Fruit fly (Drosophila melanogaster) whole organism, wandering third instar larva: ENCODE results near the gene CG15734.

ENCODE experiments used
- Abd-B ChIP-seq: fragments of >200 bp; optimal IDR thresholded peaks from 2 replicates; lab custom pipeline; 2017; ENCODE audit warnings: missing biosample characterization, missing genetic modification characterization
- Dfd ChIP-seq: fragments of >200 bp; optimal IDR thresholded peaks from 2 replicates; lab custom pipeline; 2017; ENCODE audit warnings: missing biosample characterization, missing genetic modification characterization
- Vsx2 ChIP-seq: fragments of 200-300, 225-300 bp; sonication (Bioruptor generic); optimal IDR thresholded peaks from 2 replicates; lab custom pipeline; 2018; ENCODE audit warnings: missing biosample characterization, missing genetic modification characterization; ENCODE audit not compliant: partially characterized antibody
- dl ChIP-seq, 2 experiments: fragments of 175-275, 200-275 bp in 1 of 2; fragments of 200-275 bp in 1 of 2; sonication (Bioruptor generic); optimal IDR thresholded peaks; lab custom pipeline; 2018; ENCODE audit warnings: mild to moderate bottlenecking in 2 of 2, missing biosample characterization in 2 of 2, missing genetic modification characterization in 2 of 2, moderate library complexity in 2 of 2; ENCODE audit not compliant: partially characterized antibody in 2 of 2, insufficient read depth in 1 of 2
- jim ChIP-seq: fragments of 175-275, 200-325 bp; sonication (Bioruptor generic); optimal IDR thresholded peaks from 2 replicates; lab custom pipeline; 2016; ENCODE audit warnings: missing biosample characterization, mild to moderate bottlenecking, missing genetic modification characterization
- psq ChIP-seq: fragments of 200-800 bp; sonication (Bioruptor generic); optimal IDR thresholded peaks from 3 replicates; lab custom pipeline; 2017; ENCODE audit warnings: missing biosample characterization, mild to moderate bottlenecking, missing genetic modification characterization, moderate library complexity
- tai ChIP-seq: sonication (Bioruptor generic); optimal IDR thresholded peaks from 2 replicates; lab custom pipeline; 2016; ENCODE audit warnings: missing biosample characterization, missing genetic modification characterization
- usp ChIP-seq: fragments of >200 bp; optimal IDR thresholded peaks from 2 replicates; lab custom pipeline; 2017; ENCODE audit warnings: missing biosample characterization, missing genetic modification characterization

DNA sequence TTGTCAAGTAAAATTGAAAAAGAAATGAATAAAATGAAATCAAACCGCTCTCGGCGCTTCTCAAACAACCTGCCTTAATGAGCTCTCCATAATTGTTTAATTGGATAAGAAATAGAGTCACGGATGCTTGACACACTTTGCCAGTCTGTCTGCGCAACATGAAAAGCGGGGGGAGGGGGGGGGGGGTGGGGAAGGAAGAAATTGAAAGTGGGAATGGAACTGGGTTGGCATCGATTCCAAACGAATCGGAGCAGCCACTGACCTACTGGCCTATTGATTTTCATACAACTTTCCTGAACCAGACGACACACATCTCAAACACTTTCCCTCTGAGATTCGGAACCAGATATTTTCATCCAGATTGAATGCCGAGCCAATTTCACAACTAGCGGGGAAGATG, 20.1 kb upstream of the CG15734 start, which contains the start of gene CG2750:
- TF ChIP-seq Dfd (GFP tag; lab: Kevin White, UChicago): no peak
- no peak for TF ChIP-seq Abd-B (GFP tag; lab: Kevin White, UChicago)
- TF ChIP-seq tai (GFP tag; lab: Kevin White, UChicago): no peak
- no peak for TF ChIP-seq jim
- TF ChIP-seq dl (GFP tag; optimal IDR thresholded peaks at IDR 0.05; lab: Kevin White, UChicago; ENCODE audit: insufficient read depth in 1 of 2, partially characterized antibody in 2 of 2): no peak
- no peak for TF ChIP-seq psq (GFP tag; lab: Kevin White, UChicago)
- no peak for TF ChIP-seq usp (GFP tag; lab: Kevin White, UChicago)
- no peak for TF ChIP-seq Vsx2 (GFP tag; lab: Kevin White, UChicago)
